Worm (Caenorhabditis elegans) whole organism, L2 larva: ENCODE data around the gene spl-1.

Experiments
- C34F6.9 ChIP-seq: fragments of 150-350 bp; optimal IDR thresholded peaks from 2 replicates; lab custom pipeline; 2014; ENCODE audit warnings: missing biosample characterization, missing genetic modification characterization
- F13H6.1 ChIP-seq: sonication (generic microtip); optimal IDR thresholded peaks from 2 replicates; lab custom pipeline; 2016; ENCODE audit warnings: missing genetic modification characterization, missing compliant biosample characterization
- Y55F3AM.14 ChIP-seq: fragments of 200-800 bp; sonication (Bioruptor generic); optimal IDR thresholded peaks from 2 replicates; lab custom pipeline; 2018; ENCODE audit warnings: mild to moderate bottlenecking, missing genetic modification characterization, missing compliant biosample characterization
- alr-1 ChIP-seq: fragments of 150-350 bp; optimal IDR thresholded peaks from 2 replicates; lab custom pipeline; 2014; ENCODE audit warnings: missing biosample characterization, missing genetic modification characterization
- ceh-16 ChIP-seq: fragments of 150-350 bp; optimal IDR thresholded peaks from 2 replicates; lab custom pipeline; 2014; ENCODE audit warnings: missing biosample characterization, missing genetic modification characterization
- ceh-82 ChIP-seq: fragments of 150-350 bp; optimal IDR thresholded peaks from 2 replicates; lab custom pipeline; 2014; ENCODE audit warnings: missing biosample characterization, missing genetic modification characterization
- crh-2 ChIP-seq: sonication (generic microtip); optimal IDR thresholded peaks from 2 replicates; lab custom pipeline; 2017; ENCODE audit warnings: missing biosample characterization, missing genetic modification characterization
- dmd-4 ChIP-seq: sonication (generic microtip); optimal IDR thresholded peaks from 2 replicates; lab custom pipeline; 2017; ENCODE audit warnings: missing biosample characterization, missing genetic modification characterization
- elt-1 ChIP-seq: fragments of 150-350 bp; optimal IDR thresholded peaks from 2 replicates; lab custom pipeline; 2014; ENCODE audit warnings: missing biosample characterization, missing genetic modification characterization
- elt-3 ChIP-seq: sonication (generic microtip); optimal IDR thresholded peaks from 2 replicates; lab custom pipeline; 2017; ENCODE audit warnings: missing biosample characterization, missing genetic modification characterization
- fos-1 ChIP-seq: fragments of 150-350 bp; optimal IDR thresholded peaks from 2 replicates; lab custom pipeline; 2014; ENCODE audit warnings: missing biosample characterization, missing genetic modification characterization
- gmeb-1 ChIP-seq: fragments of 150-350 bp; optimal IDR thresholded peaks from 2 replicates; lab custom pipeline; 2014; ENCODE audit warnings: missing biosample characterization, missing genetic modification characterization
- lin-11 ChIP-seq: fragments of 150-350 bp; sonication (generic microtip); optimal IDR thresholded peaks from 2 replicates; lab custom pipeline; 2014; ENCODE audit warnings: missing biosample characterization, missing genetic modification characterization, inconsistent platforms, mixed read lengths
- lin-13 ChIP-seq: fragments of 150-350 bp; optimal IDR thresholded peaks from 2 replicates; lab custom pipeline; 2014; ENCODE audit warnings: missing biosample characterization, missing genetic modification reagents, missing genetic modification characterization
- lin-39 ChIP-seq: fragments of 150-350 bp; optimal IDR thresholded peaks from 2 replicates; lab custom pipeline; 2014; ENCODE audit warnings: missing biosample characterization, missing genetic modification reagents, missing genetic modification characterization
- lsy-2 ChIP-seq, 2 experiments: fragments of 150-350 bp in 1 of 2; sonication (generic microtip) in 1 of 2; optimal IDR thresholded peaks; 2 replicates each; lab custom pipeline; 2014 to 2017; ENCODE audit warnings: missing biosample characterization in 2 of 2, missing genetic modification characterization in 2 of 2
- mab-5 ChIP-seq: fragments of 150-350 bp; optimal IDR thresholded peaks from 2 replicates; lab custom pipeline; 2014; ENCODE audit warnings: missing biosample characterization, missing genetic modification characterization
- mbf-1 ChIP-seq: sonication (generic microtip); optimal IDR thresholded peaks from 2 replicates; lab custom pipeline; 2017; ENCODE audit warnings: missing biosample characterization, missing genetic modification characterization
- nhr-129 ChIP-seq: fragments of 150-350 bp; optimal IDR thresholded peaks from 2 replicates; lab custom pipeline; 2014; ENCODE audit warnings: missing biosample characterization, missing genetic modification characterization
- nhr-21 ChIP-seq: fragments of 150-350 bp; optimal IDR thresholded peaks from 2 replicates; lab custom pipeline; 2014; ENCODE audit warnings: missing biosample characterization, missing genetic modification characterization
- nhr-23 ChIP-seq: fragments of 150-350 bp; optimal IDR thresholded peaks from 2 replicates; lab custom pipeline; 2014; ENCODE audit warnings: missing biosample characterization, missing genetic modification reagents, missing genetic modification characterization
- nhr-237 ChIP-seq: fragments of 150-350 bp; optimal IDR thresholded peaks from 2 replicates; lab custom pipeline; 2014; ENCODE audit warnings: missing biosample characterization, missing genetic modification characterization
- nhr-6 ChIP-seq: fragments of 150-350 bp; optimal IDR thresholded peaks from 2 replicates; lab custom pipeline; 2014; ENCODE audit warnings: missing biosample characterization, missing genetic modification characterization
- peb-1 ChIP-seq: fragments of 150-350 bp; optimal IDR thresholded peaks from 2 replicates; lab custom pipeline; 2014; ENCODE audit warnings: missing biosample characterization, missing genetic modification characterization
- sem-4 ChIP-seq: fragments of 150-350 bp; optimal IDR thresholded peaks from 2 replicates; lab custom pipeline; 2014; ENCODE audit warnings: missing biosample characterization, missing genetic modification reagents, missing genetic modification characterization
- skn-1 ChIP-seq: sonication (generic microtip); optimal IDR thresholded peaks from 2 replicates; lab custom pipeline; 2017; ENCODE audit warnings: missing biosample characterization, missing genetic modification characterization
- sma-9 ChIP-seq, 2 experiments: fragments of 150-350 bp in 1 of 2; sonication (generic microtip) in 1 of 2; optimal IDR thresholded peaks; 2 replicates each; lab custom pipeline; 2014 to 2016; ENCODE audit warnings: missing genetic modification characterization in 2 of 2, mild to moderate bottlenecking in 1 of 2, missing biosample characterization in 1 of 2, missing compliant biosample characterization in 1 of 2, missing genetic modification reagents in 1 of 2, moderate library complexity in 1 of 2
- snpc-4 ChIP-seq: fragments of 150-350 bp; optimal IDR thresholded peaks from 2 replicates; lab custom pipeline; 2014; ENCODE audit warnings: missing biosample characterization, missing genetic modification characterization
- unc-39 ChIP-seq: fragments of 150-350 bp; optimal IDR thresholded peaks from 2 replicates; lab custom pipeline; 2014; ENCODE audit warnings: missing biosample characterization, missing genetic modification characterization
- unc-55 ChIP-seq: fragments of 150-350 bp; sonication (generic microtip); optimal IDR thresholded peaks from 3 replicates; lab custom pipeline; 2014; ENCODE audit warnings: missing biosample characterization, missing genetic modification reagents, missing genetic modification characterization
- unc-62 ChIP-seq: fragments of 150-350 bp; optimal IDR thresholded peaks from 2 replicates; lab custom pipeline; 2014; ENCODE audit warnings: missing biosample characterization, missing genetic modification reagents, missing genetic modification characterization
- zag-1 ChIP-seq: fragments of 150-350 bp; optimal IDR thresholded peaks from 2 replicates; lab custom pipeline; 2014; ENCODE audit warnings: missing biosample characterization, missing genetic modification characterization
- ztf-1 ChIP-seq: fragments of 200-800 bp; sonication (Bioruptor generic); conservative IDR thresholded peaks from 2 replicates; pipeline ENCODE4 v1.3.6; 2022; ENCODE audit warnings: missing genetic modification characterization, missing compliant biosample characterization
- ztf-11 ChIP-seq: sonication (generic microtip); optimal IDR thresholded peaks from 2 replicates; lab custom pipeline; 2017; ENCODE audit warnings: missing biosample characterization, missing genetic modification characterization
- ztf-4 ChIP-seq: fragments of 150-350 bp; optimal IDR thresholded peaks from 2 replicates; lab custom pipeline; 2014; ENCODE audit warnings: missing biosample characterization, missing genetic modification characterization

The spl-1 gene

DNA sequence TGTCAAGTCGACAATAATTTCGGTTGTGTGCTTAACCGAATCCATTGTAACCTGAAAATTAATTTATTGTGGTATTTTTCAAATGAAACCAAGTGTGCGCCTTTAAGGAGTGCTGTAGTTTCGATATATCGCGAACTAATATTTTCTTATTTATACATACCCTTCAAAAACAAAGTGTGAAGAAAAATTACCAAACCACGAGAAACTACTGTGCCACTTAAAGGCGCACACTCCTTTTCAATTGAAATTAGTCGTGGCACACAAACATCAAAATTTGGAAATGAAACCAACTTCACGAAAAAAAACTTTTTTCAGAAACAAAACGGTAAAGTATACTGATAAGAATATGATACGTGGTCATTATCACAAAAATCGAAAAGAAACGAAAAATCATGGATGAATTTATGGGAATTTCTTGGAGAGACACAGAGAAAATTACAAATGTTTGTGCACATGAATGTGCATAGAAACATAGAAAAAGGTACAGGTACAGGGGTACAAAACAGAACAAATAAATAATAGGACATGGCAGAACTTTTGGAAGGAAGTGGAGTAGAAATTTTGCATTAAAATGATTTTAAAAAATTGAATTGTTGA lies at the start of gene spl-1:
spl-1 (minus strand) TSS at position 51 of the 597 bp plus-strand sequence.
- TF ChIP-seq crh-2 (tag; lab: Kevin White, UChicago) (peak; percentile 73), mab-5 (tag; lab: Kevin White, UChicago) (no peak), fos-1 (tag; lab: Kevin White, UChicago) (peak; percentile 75), skn-1 (no peak), Y55F3AM.14 (GFP tag; lab: Kevin White, UChicago) (no peak), unc-55 (GFP tag; lab: Kevin White, UChicago) (no peak), gmeb-1 (peak; percentile 4)
- TF ChIP-seq, all 48 proteins: peak for 3

DNA sequence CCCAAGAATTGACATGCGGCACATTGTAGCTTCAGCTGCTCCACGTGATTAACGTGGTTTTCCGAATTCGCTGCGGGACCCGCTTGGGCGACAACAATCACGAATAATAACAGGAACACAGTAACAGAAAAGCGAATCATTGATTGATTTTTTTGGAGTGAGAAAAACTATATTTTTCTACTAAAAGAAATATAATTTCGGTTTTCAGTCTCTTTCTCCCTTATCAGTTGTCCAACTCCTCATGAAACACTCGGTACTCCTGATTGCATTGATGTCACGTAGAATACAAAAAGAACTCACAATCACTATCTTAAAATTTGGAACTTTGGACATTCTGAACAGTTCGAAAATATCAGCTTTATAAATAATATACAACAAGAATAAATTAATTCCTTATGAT lies 45.9 kb upstream of the spl-1 start, which contains the start of gene Y66H1A.5:
Y66H1A.5 (minus strand) TSS at position 265 of the 400 bp plus-strand sequence.
- TF ChIP-seq ztf-11 (tag; lab: Kevin White, UChicago) (no peak), fos-1 (tag; lab: Kevin White, UChicago) (peak; percentile 57)

DNA sequence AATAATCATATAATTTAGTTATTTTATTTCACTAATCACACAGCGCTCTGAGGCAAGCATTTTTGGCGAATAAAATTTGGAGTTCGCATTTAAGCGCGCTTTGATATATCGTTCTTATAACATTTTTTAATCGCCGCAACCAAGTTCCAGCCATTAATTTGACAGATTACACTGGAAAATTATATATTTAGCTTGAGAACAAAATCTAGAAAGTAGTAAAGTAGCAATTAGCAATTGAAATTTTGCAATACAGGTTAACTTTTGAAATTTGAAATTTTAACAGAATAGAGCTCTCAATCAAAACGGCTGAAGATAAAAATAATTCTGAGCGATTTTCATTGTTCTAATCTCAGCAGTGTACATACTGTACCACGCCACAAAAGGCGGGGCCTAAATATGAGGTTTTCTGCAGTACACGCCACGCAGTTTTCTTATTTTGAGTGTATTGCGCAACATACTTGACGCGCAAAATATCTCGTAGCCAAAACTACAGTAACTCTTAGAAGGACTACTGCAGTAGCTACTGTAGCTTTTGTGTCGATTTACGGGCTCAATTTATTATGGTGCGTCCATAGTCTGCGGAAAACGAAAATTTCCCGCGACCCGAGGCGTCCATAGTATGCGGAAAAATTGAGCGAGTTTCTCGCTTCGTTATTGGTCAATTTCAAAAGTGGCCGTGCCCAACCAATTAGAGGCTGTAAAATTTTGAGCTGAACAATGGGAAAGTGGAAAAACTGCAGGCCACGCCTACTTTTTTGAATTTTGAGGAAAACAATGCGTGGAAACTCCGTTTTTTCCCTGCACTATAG lies 44.3 kb upstream of the spl-1 start:
- TF ChIP-seq sma-9 (GFP tag; optimal IDR thresholded peaks at IDR 0.05; lab: Kevin White, UChicago): no peak
- no peak for TF ChIP-seq sma-9 (tag; optimal IDR thresholded peaks at IDR 0.05; lab: Kevin White, UChicago)
- no peak for TF ChIP-seq ztf-1 (GFP tag; lab: Robert Waterston, UW)
- no peak for TF ChIP-seq ceh-16
- no peak for TF ChIP-seq nhr-129 (tag; lab: Kevin White, UChicago)
- TF ChIP-seq dmd-4: no peak
- TF ChIP-seq lin-11 (tag; lab: Kevin White, UChicago): no peak
- TF ChIP-seq nhr-23: no peak
- TF ChIP-seq nhr-6: no peak
- no peak for TF ChIP-seq mbf-1
- TF ChIP-seq snpc-4 (tag; lab: Kevin White, UChicago): no peak

DNA sequence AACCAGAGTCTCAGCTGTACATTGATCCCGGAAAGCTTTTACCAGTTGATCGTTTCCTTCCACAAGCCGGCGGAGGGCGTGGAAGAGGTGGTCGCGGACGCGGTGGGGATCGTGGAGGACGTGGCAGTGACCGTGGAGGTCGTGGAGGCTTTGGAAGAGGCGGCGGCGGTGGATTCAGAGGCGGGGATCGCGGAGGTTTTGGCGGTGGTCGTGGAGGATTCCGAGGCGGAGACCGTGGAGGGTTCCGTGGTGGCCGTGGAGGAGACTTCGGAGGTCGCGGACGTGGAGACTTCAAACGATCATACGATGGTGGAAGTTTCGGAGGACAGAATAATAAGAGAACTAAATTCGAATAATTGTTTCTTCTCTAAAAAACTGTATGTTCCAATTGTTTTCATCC lies 43.6 kb upstream of the spl-1 start:
- no peak for TF ChIP-seq zag-1

DNA sequence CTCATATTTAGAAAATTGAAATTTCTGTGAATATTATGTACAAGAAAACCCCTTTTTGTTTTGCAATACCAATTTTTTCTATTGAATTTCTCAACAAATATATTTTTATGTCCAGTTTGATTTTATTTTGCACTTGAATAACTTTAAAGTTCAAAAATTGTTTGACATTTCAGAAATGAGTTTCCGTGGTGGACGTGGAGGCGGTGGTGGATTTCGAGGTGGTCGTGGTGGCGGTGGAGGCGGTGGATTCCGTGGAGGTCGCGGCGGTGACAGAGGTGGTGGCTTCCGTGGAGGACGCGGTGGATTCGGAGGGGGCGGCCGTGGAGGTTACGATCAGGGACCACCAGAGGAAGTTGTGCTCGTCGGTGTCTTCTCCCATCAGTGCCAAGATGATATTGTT lies 43.0 kb upstream of the spl-1 start, which contains the start of gene garr-1:
garr-1 (plus strand) TSS at position 174 of the 400 bp plus-strand sequence.
- TF ChIP-seq ztf-4 (tag; lab: Kevin White, UChicago) (no peak), elt-1 (no peak), mab-5 (tag; lab: Kevin White, UChicago) (no peak), lin-13 (GFP tag; lab: Kevin White, UChicago) (no peak), ceh-16 (no peak), unc-39 (tag; lab: Kevin White, UChicago) (no peak), ceh-82 (no peak), mbf-1 (no peak), snpc-4 (tag; lab: Kevin White, UChicago) (no peak), nhr-21 (tag; lab: Kevin White, UChicago) (no peak), elt-3 (no peak), lin-39 (tag; lab: Kevin White, UChicago) (no peak)
- TF ChIP-seq, all 48 proteins: peak for 0

DNA sequence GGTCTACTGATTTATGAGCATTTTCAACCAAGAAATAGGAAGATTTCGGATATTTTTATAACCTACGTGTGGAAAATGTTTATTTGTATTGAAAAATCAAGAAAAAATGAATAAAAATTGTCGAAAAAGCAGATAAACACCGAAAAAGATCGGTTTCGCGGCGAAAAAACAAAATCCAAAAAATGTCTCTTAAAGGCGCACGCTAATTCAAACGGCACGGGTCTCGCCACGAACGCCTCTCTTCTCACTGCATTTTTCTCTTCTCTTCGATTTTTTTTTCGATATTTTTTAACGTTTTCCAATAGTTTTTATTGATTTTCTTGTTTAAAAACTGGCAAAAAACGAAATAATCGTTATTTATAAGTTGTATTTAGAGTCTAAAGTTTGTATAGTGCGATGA lies 42.6 kb upstream of the spl-1 start:
- TF ChIP-seq ceh-82 (no peak), lin-13 (GFP tag; lab: Kevin White, UChicago) (peak; percentile 41), nhr-237 (tag; lab: Kevin White, UChicago) (no peak), nhr-23 (no peak), sma-9 (GFP tag; optimal IDR thresholded peaks at IDR 0.05; lab: Kevin White, UChicago) (no peak), sma-9 (tag; optimal IDR thresholded peaks at IDR 0.05; lab: Kevin White, UChicago) (no peak), crh-2 (tag; lab: Kevin White, UChicago) (peak; percentile 22), nhr-6 (no peak), sem-4 (no peak), unc-55 (GFP tag; lab: Kevin White, UChicago) (peak; percentile 66), snpc-4 (tag; lab: Kevin White, UChicago) (peak; percentile 5), alr-1 (no peak), lsy-2 (tag; optimal IDR thresholded peaks at IDR 0.05; lab: Kevin White, UChicago) (peak in 1 of 2 experiments; percentile 67), lin-11 (tag; lab: Kevin White, UChicago) (no peak), dmd-4 (no peak), F13H6.1 (tag; lab: Kevin White, UChicago) (no peak), C34F6.9 (tag; lab: Kevin White, UChicago) (peak; percentile 59), ztf-4 (tag; lab: Kevin White, UChicago) (peak; percentile 6), unc-62 (GFP tag; lab: Kevin White, UChicago) (no peak), peb-1 (tag; lab: Kevin White, UChicago) (no peak), gmeb-1 (peak; percentile 52), nhr-129 (tag; lab: Kevin White, UChicago) (peak; percentile 38)
